Fruit fly (Drosophila melanogaster): ENCODE results near the gene scrib.
A peak's percentile ranks its signal among the peaks of the same experiment; 100 is the strongest.

The scrib gene

DNA sequence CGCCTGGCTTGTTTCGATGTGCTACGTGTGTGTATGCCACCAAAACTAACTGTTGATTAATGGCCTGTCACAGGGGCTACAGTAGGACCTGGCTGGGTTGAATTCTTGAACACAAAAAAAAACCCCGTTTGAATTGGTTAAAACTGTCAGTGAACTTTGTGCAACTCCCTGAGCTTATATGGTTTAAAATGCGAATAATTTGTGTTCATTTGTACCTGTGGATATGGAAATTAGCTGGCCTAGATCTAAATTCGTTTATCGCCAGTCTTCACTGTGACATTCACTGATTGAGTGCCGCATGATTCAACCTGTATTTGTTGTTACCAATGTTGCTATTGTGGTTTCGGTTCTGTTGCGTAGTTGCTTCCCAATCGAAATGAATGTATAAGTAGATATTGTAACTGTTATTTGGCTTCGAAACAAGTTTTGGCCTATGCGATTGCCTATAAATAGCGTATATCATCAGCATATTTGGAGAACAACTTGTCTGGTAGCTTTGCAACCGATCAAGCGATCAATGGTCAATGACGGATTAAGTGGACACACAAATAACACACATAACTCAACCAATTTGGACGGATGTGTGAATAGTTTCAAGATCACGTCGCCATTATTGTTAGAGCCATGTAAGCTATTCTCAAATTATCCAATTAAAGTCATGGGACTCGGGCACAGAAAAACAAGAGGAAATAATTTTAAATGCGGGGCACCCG lies 21.5 kb downstream of the scrib start:
- TF ChIP-seq CTCF (optimal IDR thresholded peaks at IDR 0.05) (no peak), CG8478 (optimal IDR thresholded peaks at IDR 0.05) (no peak)

- TF ChIP-seq CG8478 (optimal IDR thresholded peaks at IDR 0.05) (no peak), CTCF (optimal IDR thresholded peaks at IDR 0.05) (peak; percentile 80 to 83)
These were observed 30.7 kb downstream of the scrib start for dm6 chr3R:26566816-26567215.

- TF ChIP-seq CG8478 (optimal IDR thresholded peaks at IDR 0.05), result no peak
- no peak for TF ChIP-seq CTCF (optimal IDR thresholded peaks at IDR 0.05)
These were observed 32.1 kb downstream of the scrib start for dm6 chr3R:26568137-26568727.

dm6 chr3R:26570422-26570821 lies 34.3 kb downstream of the scrib start:
- TF ChIP-seq CTCF (optimal IDR thresholded peaks at IDR 0.05) (no peak), CG8478 (optimal IDR thresholded peaks at IDR 0.05) (no peak)

DNA sequence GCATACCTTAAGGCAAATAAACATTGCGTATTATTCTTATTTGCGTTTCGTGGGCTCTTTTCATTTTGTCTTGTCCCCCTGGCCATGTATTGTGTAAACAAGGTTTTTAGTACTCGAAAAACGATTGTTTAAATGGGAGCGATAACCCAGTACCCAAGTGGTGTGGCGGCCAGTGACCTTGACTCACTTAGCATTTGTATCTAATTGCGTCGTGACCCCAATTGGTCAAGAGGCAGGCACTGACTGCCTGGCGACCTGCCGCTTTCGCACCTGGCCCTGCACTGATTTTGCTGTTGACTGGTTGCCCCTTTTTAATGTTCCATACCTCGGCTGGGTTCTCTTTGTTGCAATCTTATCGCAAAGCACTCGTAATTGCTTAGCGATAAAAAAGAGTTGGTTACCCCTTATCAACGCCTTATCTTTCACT lies 52.0 kb downstream of the scrib start:
- TF ChIP-seq CG8478 (optimal IDR thresholded peaks at IDR 0.05) (no peak), CTCF (optimal IDR thresholded peaks at IDR 0.05) (no peak)

DNA sequence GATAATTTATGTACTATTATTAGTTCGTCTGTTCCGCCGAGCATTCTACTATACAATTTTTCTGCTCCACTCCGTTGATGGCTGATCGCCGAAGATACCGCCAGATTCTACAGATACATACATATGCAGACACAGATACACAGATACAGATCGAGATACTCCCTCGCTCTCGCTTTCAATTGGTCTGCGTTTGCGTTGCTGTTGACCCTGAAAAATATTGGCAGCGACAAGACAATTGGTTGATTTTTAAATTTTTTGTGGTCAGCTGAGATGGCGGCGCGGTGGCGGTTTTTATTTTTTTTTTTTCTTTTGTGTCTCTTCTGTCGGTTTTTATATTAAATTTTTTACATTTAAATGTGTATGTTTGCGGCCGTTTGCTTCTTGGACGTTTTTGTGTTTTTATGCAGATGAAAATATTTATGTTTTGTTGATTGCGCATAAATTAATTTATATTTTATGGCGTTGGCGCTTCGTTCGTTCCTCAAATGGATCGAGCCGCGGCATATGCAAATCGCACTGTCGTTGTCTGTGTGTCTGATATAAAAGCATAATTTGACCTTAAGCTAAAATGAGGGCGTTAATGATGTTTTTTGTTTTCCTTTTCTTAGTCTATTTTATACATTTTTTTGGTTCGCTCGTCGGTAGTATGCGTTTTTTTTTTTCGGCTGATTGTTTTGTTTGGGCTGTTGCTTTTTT lies 57.8 kb downstream of the scrib start:
- TF ChIP-seq CTCF (optimal IDR thresholded peaks at IDR 0.05) (no peak), CG8478 (optimal IDR thresholded peaks at IDR 0.05) (no peak)

- TF ChIP-seq CTCF (optimal IDR thresholded peaks at IDR 0.05) (no peak), CG8478 (optimal IDR thresholded peaks at IDR 0.05) (no peak)
These were observed 70.3 kb downstream of the scrib start for dm6 chr3R:26606498-26606897.

- TF ChIP-seq CTCF (optimal IDR thresholded peaks at IDR 0.05) (no peak), CG8478 (optimal IDR thresholded peaks at IDR 0.05) (no peak)
These were observed 79.3 kb downstream of the scrib start for dm6 chr3R:26615428-26615827.

DNA sequence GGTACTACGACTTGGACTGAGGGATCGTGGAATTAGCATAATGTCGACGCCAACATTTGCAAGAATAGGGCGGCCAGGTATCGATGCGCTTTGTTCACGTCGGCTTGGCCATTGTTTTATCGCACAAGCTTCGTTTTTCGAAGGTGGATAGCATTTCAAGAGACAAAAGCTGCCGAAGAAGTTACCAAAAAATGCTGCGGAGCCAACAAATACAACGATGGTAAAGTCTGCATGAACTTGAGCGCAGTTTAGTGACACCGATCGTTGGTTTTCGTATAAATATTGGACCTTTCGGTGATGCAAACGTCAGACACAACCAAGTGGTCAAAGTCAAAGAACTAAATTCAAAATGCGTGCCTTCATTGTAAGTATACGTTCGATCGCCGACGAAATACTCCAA lies 82.7 kb downstream of the scrib start, which contains the start of gene TwdlM:
TwdlM (plus strand) TSS at position 301 of the 400 bp plus-strand sequence.
- TF ChIP-seq CG8478 (optimal IDR thresholded peaks at IDR 0.05), result no peak

- TF ChIP-seq CG8478 (optimal IDR thresholded peaks at IDR 0.05), result no peak
- TF ChIP-seq CTCF (optimal IDR thresholded peaks at IDR 0.05), result no peak
These were observed 85.2 kb downstream of the scrib start, which contains the start of gene TwdlP for dm6 chr3R:26621314-26621813. Gene TwdlP (minus strand): TSS chr3R:26621364.

dm6 chr3R:26623493-26623956 lies 87.4 kb downstream of the scrib start, which contains the start of gene TwdlB:
Gene TwdlB (minus strand): TSS chr3R:26623543.
- TF ChIP-seq CG8478 (optimal IDR thresholded peaks at IDR 0.05), result no peak
- TF ChIP-seq CTCF (optimal IDR thresholded peaks at IDR 0.05), result no peak

DNA sequence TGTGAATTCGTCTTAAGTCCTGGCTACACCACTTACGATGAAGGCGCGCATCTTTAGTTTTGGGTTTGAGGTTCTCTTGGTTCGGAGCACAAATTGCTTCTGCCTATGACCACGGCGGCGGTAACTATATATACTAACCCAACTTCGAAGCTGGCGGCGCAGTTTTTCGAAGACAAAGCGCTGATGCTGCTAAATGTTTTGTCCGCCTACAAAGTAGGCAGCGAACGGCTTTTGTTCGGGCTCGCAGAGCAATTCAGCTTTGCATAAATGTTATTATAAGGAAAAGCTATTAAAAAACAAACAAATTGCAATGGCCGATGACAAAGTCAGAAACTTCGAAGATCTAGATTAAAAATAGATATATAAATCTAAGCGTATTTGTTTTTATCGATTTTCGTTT lies 89.4 kb downstream of the scrib start, which contains the start of gene TwdlL:
TwdlL (minus strand) TSS at position 101 of the 400 bp plus-strand sequence.
- no peak for TF ChIP-seq CG8478 (optimal IDR thresholded peaks at IDR 0.05)
- no peak for TF ChIP-seq CTCF (optimal IDR thresholded peaks at IDR 0.05)

DNA sequence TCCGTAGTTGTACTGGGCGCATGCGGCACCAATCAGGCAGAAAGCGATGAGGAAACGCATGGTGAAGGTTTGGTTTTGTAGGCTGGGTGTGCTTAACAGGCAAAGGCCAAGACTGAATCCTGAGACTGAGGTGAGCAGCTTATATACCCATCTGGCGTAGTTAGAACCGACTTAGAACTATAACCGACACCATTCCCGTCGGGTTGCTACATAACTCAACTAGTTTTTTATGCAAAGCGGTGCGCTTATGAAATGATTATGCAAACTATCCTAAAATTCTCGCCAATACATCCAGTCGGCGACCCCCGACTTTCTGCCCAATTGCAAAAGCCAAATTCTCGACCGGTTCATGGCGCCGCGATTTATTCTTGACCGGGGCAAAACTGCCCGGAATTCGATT lies 90.5 kb downstream of the scrib start, which contains the start of gene TwdlO:
TwdlO (minus strand) TSS at position 101 of the 400 bp plus-strand sequence.
- TF ChIP-seq CTCF (optimal IDR thresholded peaks at IDR 0.05) (no peak), CG8478 (optimal IDR thresholded peaks at IDR 0.05) (no peak)

DNA sequence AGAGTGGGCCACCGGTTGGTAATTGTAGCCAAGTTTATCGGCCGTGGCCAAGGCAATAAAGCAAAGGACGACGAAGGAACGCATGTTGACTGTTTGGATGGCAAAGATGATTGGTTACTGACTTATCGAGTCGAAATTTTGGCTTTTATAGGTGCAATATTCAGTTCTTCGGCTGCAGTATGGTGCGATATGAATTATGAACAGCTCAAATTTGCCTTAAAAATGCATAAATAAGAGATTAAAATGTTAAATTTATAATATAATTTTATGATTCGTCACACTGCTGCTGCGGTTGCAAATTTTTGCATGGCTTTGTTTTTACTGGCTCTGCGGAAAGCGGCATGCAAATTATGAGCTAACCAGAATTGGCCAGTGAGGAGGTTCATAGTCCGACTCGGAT lies 92.5 kb downstream of the scrib start, which contains the start of gene TwdlK:
TwdlK (minus strand) TSS at position 101 of the 400 bp plus-strand sequence.
- no peak for TF ChIP-seq CG8478 (optimal IDR thresholded peaks at IDR 0.05)
- TF ChIP-seq CTCF (optimal IDR thresholded peaks at IDR 0.05), result no peak

DNA sequence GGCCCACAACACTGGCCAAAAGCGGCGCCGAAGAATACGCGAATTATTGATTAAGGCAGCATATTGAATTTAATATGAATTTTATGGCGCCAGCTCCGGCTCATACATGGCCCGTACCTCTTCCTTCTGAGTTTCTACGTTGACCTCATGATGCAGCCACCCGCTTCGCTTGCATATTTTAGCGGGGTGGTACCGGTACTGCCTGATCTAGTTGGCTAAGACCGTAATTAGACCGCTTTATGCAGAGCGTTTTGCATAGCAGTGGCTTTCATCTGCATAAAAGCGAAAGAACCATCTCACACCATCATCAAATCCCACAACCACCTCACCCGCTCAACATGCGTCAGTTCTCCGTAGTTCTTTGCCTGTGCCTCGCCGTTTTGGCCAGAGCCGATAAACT lies 93.5 kb downstream of the scrib start, which contains the start of gene TwdlJ:
TwdlJ (plus strand) TSS at position 301 of the 400 bp plus-strand sequence.
- TF ChIP-seq CG8478 (optimal IDR thresholded peaks at IDR 0.05) (no peak), CTCF (optimal IDR thresholded peaks at IDR 0.05) (no peak)
